Worm (Caenorhabditis elegans): ENCODE measurements around the gene F07E5.9.

F07E5.9 gene

DNA sequence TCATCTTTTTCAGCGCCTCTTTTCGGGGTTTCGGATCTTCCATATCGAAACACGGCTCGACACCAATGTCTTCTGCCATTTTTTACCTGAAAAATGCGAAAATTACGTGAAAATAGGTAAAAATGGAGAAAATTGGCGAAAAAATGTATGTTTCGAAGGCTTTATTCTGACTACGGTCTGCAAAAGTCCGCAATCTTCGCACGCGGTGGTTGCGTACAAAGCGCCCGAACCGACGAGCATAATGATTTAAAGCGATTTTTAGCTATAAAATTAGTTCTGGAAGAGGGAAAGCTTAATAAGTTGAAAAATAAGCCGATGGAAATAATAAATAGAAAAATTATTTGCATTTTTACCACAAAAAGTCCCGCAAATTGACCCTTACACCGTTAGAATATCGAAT lies 21.3 kb downstream of the F07E5.9 start, which contains the start of gene F07E5.5 (continued):
- TF ChIP-seq mep-1 (tag; optimal IDR thresholded peaks at IDR 0.05) (peak; percentile 77), Y116A8C.19 (tag; optimal IDR thresholded peaks at IDR 0.05; ENCODE audit: borderline replicate concordance) (no peak), egl-27 (tag; optimal IDR thresholded peaks at IDR 0.05) (no peak), elt-3 (tag; optimal IDR thresholded peaks at IDR 0.05) (no peak), grh-1 (GFP tag; IDR thresholded peaks at IDR 0.05) (no peak), unc-30 (tag; optimal IDR thresholded peaks at IDR 0.05) (no peak), sptf-1 (tag; optimal IDR thresholded peaks at IDR 0.05) (no peak), fkh-8 (tag; optimal IDR thresholded peaks at IDR 0.05) (peak; percentile 43), dsc-1 (tag; optimal IDR thresholded peaks at IDR 0.05) (no peak), fos-1 (tag; optimal IDR thresholded peaks at IDR 0.05) (no peak), lir-3 (tag; optimal IDR thresholded peaks at IDR 0.05; ENCODE audit: poor library complexity) (no peak), sox-4 (tag; optimal IDR thresholded peaks at IDR 0.05) (no peak), nhr-19 (GFP tag; conservative IDR thresholded peaks at IDR 0.05) (peak; percentile 49), zip-4 (GFP tag; optimal IDR thresholded peaks at IDR 0.05) (no peak), ceh-8 (GFP tag; optimal IDR thresholded peaks at IDR 0.05) (no peak), tlp-1 (tag; optimal IDR thresholded peaks at IDR 0.05) (no peak), ets-5 (GFP tag; IDR thresholded peaks at IDR 0.05) (no peak), unc-62 (GFP tag; optimal IDR thresholded peaks at IDR 0.05) (no peak), hpl-2 (GFP tag; optimal IDR thresholded peaks at IDR 0.05) (no peak), rnt-1 (tag; optimal IDR thresholded peaks at IDR 0.05) (no peak), unc-98 (GFP tag; IDR thresholded peaks at IDR 0.05) (no peak), hlh-4 (tag; optimal IDR thresholded peaks at IDR 0.05) (no peak), nhr-84 (tag; optimal IDR thresholded peaks at IDR 0.05) (no peak), lsy-2 (tag; optimal IDR thresholded peaks at IDR 0.05) (peak; percentile 96 to 98), nhr-12 (tag; optimal IDR thresholded peaks at IDR 0.05) (no peak), nhr-71 (tag; optimal IDR thresholded peaks at IDR 0.05) (no peak), sup-37 (GFP tag; optimal IDR thresholded peaks at IDR 0.05) (no peak), ceh-82 (tag; optimal IDR thresholded peaks at IDR 0.05) (peak; percentile 19 to 66 (median 64)), lin-39 (tag; optimal IDR thresholded peaks at IDR 0.05) (peak; percentile 5), F16B12.6 (tag; optimal IDR thresholded peaks at IDR 0.05) (peak; percentile 91), unc-86 (tag; optimal IDR thresholded peaks at IDR 0.05) (peak; percentile 10), efl-1 (optimal IDR thresholded peaks at IDR 0.05) (peak; percentile 75 to 78), efl-1 (GFP tag; optimal IDR thresholded peaks at IDR 0.05 in 1 of 2) (peak; percentile 75 to 97), xbp-1 (tag; optimal IDR thresholded peaks at IDR 0.05) (peak; percentile 45), ceh-63 (GFP tag; optimal IDR thresholded peaks at IDR 0.05) (no peak), nhr-237 (tag; optimal IDR thresholded peaks at IDR 0.05) (no peak), nhr-85 (tag) (peak; percentile 68), egl-13 (tag; optimal IDR thresholded peaks at IDR 0.05) (no peak), tbx-2 (tag; optimal IDR thresholded peaks at IDR 0.05) (no peak), elt-2 (tag; optimal IDR thresholded peaks at IDR 0.05) (peak; percentile 28), isw-1 (GFP tag; IDR thresholded peaks at IDR 0.05) (peak; percentile 25), mef-2 (tag; optimal IDR thresholded peaks at IDR 0.05) (no peak), alr-1 (tag; optimal IDR thresholded peaks at IDR 0.05; ENCODE audit: borderline replicate concordance) (no peak), mab-9 (GFP tag; IDR thresholded peaks at IDR 0.05) (no peak), pqm-1 (tag; optimal IDR thresholded peaks at IDR 0.05) (no peak)

DNA sequence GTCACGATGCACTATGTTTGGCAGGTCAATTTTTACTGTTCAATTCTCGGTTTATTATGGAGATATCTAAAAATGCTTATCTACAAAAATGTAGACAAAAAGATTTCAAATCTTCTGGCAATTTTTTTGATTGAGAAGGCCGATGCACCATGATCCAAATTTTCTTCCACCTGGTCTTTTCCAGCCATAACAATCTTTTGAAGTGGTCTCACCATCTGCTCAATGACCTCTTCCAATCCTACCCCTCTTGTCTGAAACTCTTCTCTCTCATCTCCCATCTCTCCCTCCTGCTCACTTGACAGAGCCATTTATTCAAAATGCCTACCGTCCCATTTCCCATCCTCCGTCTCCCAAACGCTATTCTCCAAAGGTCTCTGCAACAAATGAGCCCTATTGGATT lies 29.0 kb downstream of the F07E5.9 start, which contains the start of gene fbxb-35:
Gene fbxb-35, plus strand, starts transcription at position 301 of the 400 bp plus-strand sequence.
- TF ChIP-seq pqm-1 (tag; optimal IDR thresholded peaks at IDR 0.05) (no peak), efl-1 (optimal IDR thresholded peaks at IDR 0.05) (no peak), efl-1 (GFP tag; optimal IDR thresholded peaks at IDR 0.05 in 1 of 2) (peak in 1 of 2 experiments; percentile 77)

Data from whole organism, L1 larva.